Fruit fly (Drosophila melanogaster) whole organism, adult: ENCODE measurements around the gene Ggamma30A.

Source experiments
- CG11617 ChIP-seq: fragments of 200-800 bp; sonication (Bioruptor generic); optimal IDR thresholded peaks from 2 replicates; lab custom pipeline; 2017; ENCODE audit warnings: mild to moderate bottlenecking, missing biosample characterization, missing genetic modification reagents, missing genetic modification characterization
- CG12768 ChIP-seq: fragments of 200-800 bp; sonication (Bioruptor generic); optimal IDR thresholded peaks from 2 replicates; lab custom pipeline; 2017; ENCODE audit warnings: missing biosample characterization, missing genetic modification characterization, mild to moderate bottlenecking, moderate library complexity, missing genetic modification reagents
- CG14711 ChIP-seq: fragments of 200-800 bp; sonication (Bioruptor generic); optimal IDR thresholded peaks from 2 replicates; lab custom pipeline; 2018; ENCODE audit warnings: missing biosample characterization, mild to moderate bottlenecking, missing genetic modification characterization, moderate library complexity
- CG1620 ChIP-seq: fragments of 200-800 bp; sonication (Bioruptor generic); optimal IDR thresholded peaks from 2 replicates; lab custom pipeline; 2016; ENCODE audit warnings: missing biosample characterization, missing genetic modification characterization
- CG33017 ChIP-seq: fragments of 200-800 bp; sonication (Bioruptor generic); optimal IDR thresholded peaks from 2 replicates; lab custom pipeline; 2018; ENCODE audit warnings: missing biosample characterization, mild to moderate bottlenecking, missing genetic modification characterization, moderate library complexity
- CG5204 ChIP-seq: fragments of 200-800 bp; sonication (Bioruptor generic); optimal IDR thresholded peaks from 2 replicates; lab custom pipeline; 2016; ENCODE audit warnings: missing biosample characterization, missing genetic modification characterization
- CG7045 ChIP-seq: fragments of 200-800 bp; sonication (Bioruptor generic); optimal IDR thresholded peaks from 2 replicates; lab custom pipeline; 2017; ENCODE audit warnings: missing biosample characterization, mild to moderate bottlenecking, missing genetic modification characterization
- CG7101 ChIP-seq: fragments of 200-800 bp; sonication (Bioruptor generic); optimal IDR thresholded peaks from 2 replicates; lab custom pipeline; 2018; ENCODE audit warnings: missing biosample characterization, mild to moderate bottlenecking, missing genetic modification characterization, moderate library complexity
- Clk ChIP-seq: fragments of 200-800 bp; sonication (Bioruptor generic); optimal IDR thresholded peaks from 2 replicates; lab custom pipeline; 2017; ENCODE audit warnings: missing biosample characterization, missing genetic modification characterization
- Crg-1 ChIP-seq: fragments of 200-800 bp; sonication (Bioruptor generic); optimal IDR thresholded peaks from 2 replicates; lab custom pipeline; 2016; ENCODE audit warnings: missing biosample characterization, missing genetic modification characterization
- Hr96 ChIP-seq: fragments of 200-800 bp; sonication (Bioruptor generic); optimal IDR thresholded peaks from 2 replicates; lab custom pipeline; 2016; ENCODE audit warnings: missing biosample characterization, missing genetic modification characterization
- Mnt ChIP-seq: fragments of 200-800 bp; sonication (Bioruptor generic); optimal IDR thresholded peaks from 2 replicates; lab custom pipeline; 2016; ENCODE audit warnings: missing biosample characterization, mild to moderate bottlenecking, missing genetic modification characterization
- bab1 ChIP-seq: fragments of 200-800 bp; sonication (Bioruptor generic); optimal IDR thresholded peaks from 3 replicates; lab custom pipeline; 2019; ENCODE audit warnings: missing biosample characterization, mild to moderate bottlenecking, missing genetic modification characterization, moderate library complexity
- cic ChIP-seq: fragments of 200-800 bp; sonication (Bioruptor generic); optimal IDR thresholded peaks from 2 replicates; lab custom pipeline; 2017; ENCODE audit warnings: missing biosample characterization, mild to moderate bottlenecking, missing genetic modification characterization, moderate library complexity
- cnc ChIP-seq, 2 experiments: fragments of >200 bp; optimal IDR thresholded peaks; 2 replicates each; lab custom pipeline; 2017
- kay ChIP-seq: fragments of 200-800 bp; sonication (Bioruptor generic); peaks from one replicate; lab custom pipeline; 2016; ENCODE audit warnings: missing biosample characterization, missing genetic modification characterization, borderline replicate concordance
- ovo ChIP-seq: fragments of 200-800 bp; sonication (Bioruptor generic); optimal IDR thresholded peaks from 2 replicates; lab custom pipeline; 2016; ENCODE audit warnings: missing biosample characterization, missing genetic modification characterization
- pad ChIP-seq: fragments of 200-800 bp; sonication (Bioruptor generic); optimal IDR thresholded peaks from 3 replicates; lab custom pipeline; 2017; ENCODE audit warnings: missing biosample characterization, missing genetic modification characterization, mild to moderate bottlenecking, moderate library complexity, missing genetic modification reagents
- tj ChIP-seq: fragments of 200-800 bp; sonication (Bioruptor generic); optimal IDR thresholded peaks from 3 replicates; lab custom pipeline; 2017; ENCODE audit warnings: missing biosample characterization, mild to moderate bottlenecking, missing genetic modification characterization, moderate library complexity
- toe ChIP-seq: fragments of 200-800 bp; sonication (Bioruptor generic); optimal IDR thresholded peaks from 2 replicates; lab custom pipeline; 2016; ENCODE audit warnings: missing biosample characterization, missing genetic modification characterization

The Ggamma30A gene

DNA sequence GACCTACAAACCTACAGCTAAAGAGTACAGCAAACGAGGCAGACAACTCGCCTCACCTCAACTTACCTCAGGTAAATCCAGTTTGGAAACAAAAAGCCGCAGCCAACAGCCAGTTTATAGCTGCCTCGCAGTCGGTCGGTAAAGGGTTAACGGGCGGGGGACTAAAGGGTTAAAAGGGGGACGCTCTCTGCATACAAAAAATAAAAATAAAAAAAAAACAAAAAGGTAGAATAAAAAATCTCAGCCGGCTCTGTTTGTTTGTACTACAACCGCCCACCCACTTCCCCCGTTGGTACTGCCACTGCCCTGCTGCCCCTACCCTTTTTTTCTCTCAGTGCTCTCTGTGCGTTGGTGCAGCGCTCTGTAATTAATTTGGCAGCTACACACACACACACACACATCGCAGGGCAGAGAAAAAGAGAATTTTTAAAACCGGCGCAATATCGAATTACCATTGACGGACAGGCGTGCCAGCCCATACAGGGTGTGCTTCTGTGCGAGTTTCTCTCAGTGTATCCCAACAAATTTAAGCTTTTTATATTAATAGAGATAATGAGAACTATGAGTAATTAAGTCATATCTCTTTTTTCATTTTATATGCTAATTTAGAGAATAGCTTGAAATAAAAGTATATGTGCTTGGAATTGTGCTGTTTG is 31.9 kb upstream of the Ggamma30A start:
- no peak for TF ChIP-seq CG7101 (tag; lab: Kevin White, UChicago)
- TF ChIP-seq tj (GFP tag; lab: Kevin White, UChicago) = no peak
- no peak for TF ChIP-seq CG11617 (GFP tag; lab: Kevin White, UChicago)
- TF ChIP-seq cnc (optimal IDR thresholded peaks at IDR 0.05; lab: Kevin White, UChicago) = no peak
- TF ChIP-seq CG7045 (GFP tag; lab: Kevin White, UChicago) = no peak

dm6 chr2L:9225378-9225777 is 31.0 kb upstream of the Ggamma30A start:
- TF ChIP-seq CG14711 = no peak
- no peak for TF ChIP-seq ovo
- TF ChIP-seq tj (GFP tag; lab: Kevin White, UChicago) = no peak
- no peak for TF ChIP-seq Hr96
- no peak for TF ChIP-seq CG11617 (GFP tag; lab: Kevin White, UChicago)
- TF ChIP-seq CG1620 (GFP tag; lab: Kevin White, UChicago) = no peak
- TF ChIP-seq Clk (GFP tag; lab: Kevin White, UChicago) = no peak
- no peak for TF ChIP-seq cnc (optimal IDR thresholded peaks at IDR 0.05; lab: Kevin White, UChicago)
- TF ChIP-seq Crg-1 (GFP tag; lab: Kevin White, UChicago) = no peak
- TF ChIP-seq CG33017 = no peak
- TF ChIP-seq CG7101 (tag; lab: Kevin White, UChicago) = no peak
- TF ChIP-seq CG5204 (GFP tag; lab: Kevin White, UChicago) = no peak
- no peak for TF ChIP-seq Mnt

DNA sequence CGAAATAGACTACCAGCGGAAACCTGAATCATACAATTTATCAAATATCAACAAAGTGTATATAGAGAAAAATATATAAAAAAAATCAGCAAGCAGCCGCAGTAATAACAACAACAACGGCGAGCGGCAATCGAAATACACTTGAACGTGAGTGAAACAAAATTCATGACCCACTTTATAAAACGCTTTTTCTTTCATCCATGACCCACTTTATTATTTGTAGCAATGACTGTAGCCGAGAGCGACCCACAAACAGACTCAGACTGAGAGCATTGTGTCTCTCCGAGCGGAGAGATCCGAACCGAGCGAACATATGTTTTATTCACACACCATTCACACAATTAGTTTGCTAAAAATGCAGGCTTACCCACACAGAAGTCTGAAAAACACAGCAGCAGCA is 26.7 kb upstream of the Ggamma30A start:
- TF ChIP-seq CG12768 (GFP tag; lab: Kevin White, UChicago) = no peak
- peak; percentile 72 for TF ChIP-seq kay (GFP tag; lab: Kevin White, UChicago)
- no peak for TF ChIP-seq CG7101 (tag; lab: Kevin White, UChicago)
- TF ChIP-seq Crg-1 (GFP tag; lab: Kevin White, UChicago) = no peak

dm6 chr2L:9231760-9232431 is 24.5 kb upstream of the Ggamma30A start:
- TF ChIP-seq CG11617 (GFP tag; lab: Kevin White, UChicago) = peak; percentile 8
- no peak for TF ChIP-seq Crg-1 (GFP tag; lab: Kevin White, UChicago)
- peak; percentile 25 for TF ChIP-seq Mnt
- TF ChIP-seq tj (GFP tag; lab: Kevin White, UChicago) = peak; percentile 30
- TF ChIP-seq ovo = no peak
- TF ChIP-seq kay (GFP tag; lab: Kevin White, UChicago) = no peak
- peak; percentile 25 for TF ChIP-seq CG12768 (GFP tag; lab: Kevin White, UChicago)
- TF ChIP-seq CG7045 (GFP tag; lab: Kevin White, UChicago) = no peak
- no peak for TF ChIP-seq bab1 (GFP tag; lab: Kevin White, UChicago)
- TF ChIP-seq CG1620 (GFP tag; lab: Kevin White, UChicago) = no peak
- TF ChIP-seq CG7101 (tag; lab: Kevin White, UChicago) = no peak
- no peak for TF ChIP-seq cnc (optimal IDR thresholded peaks at IDR 0.05; lab: Kevin White, UChicago)
- no peak for TF ChIP-seq CG33017
- TF ChIP-seq cic (GFP tag; lab: Kevin White, UChicago) = peak; percentile 58
- no peak for TF ChIP-seq toe (GFP tag; lab: Kevin White, UChicago)
- no peak for TF ChIP-seq CG5204 (GFP tag; lab: Kevin White, UChicago)

DNA sequence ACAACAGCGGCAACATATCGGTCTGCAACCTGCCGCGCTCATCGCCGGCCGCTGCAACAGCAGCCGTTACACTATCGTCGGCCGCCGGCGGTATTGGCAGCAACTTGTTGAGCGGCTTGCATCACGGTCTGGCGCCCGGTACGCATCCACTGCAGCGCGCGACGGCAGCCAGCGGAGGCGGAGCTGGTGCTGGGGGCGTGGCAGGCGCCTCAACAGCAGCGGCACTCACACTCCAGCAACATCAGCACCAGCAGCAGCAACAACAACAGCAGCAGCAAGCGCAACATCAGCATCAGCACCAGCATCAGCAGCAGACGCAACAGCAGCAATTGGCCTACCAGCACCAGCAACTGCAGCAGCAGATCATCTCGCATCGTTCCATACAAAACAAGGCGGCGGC is 22.3 kb upstream of the Ggamma30A start:
- no peak for TF ChIP-seq cic (GFP tag; lab: Kevin White, UChicago)
- no peak for TF ChIP-seq CG33017
- TF ChIP-seq toe (GFP tag; lab: Kevin White, UChicago) = no peak
- no peak for TF ChIP-seq bab1 (GFP tag; lab: Kevin White, UChicago)
- TF ChIP-seq CG11617 (GFP tag; lab: Kevin White, UChicago) = no peak
- no peak for TF ChIP-seq CG7101 (tag; lab: Kevin White, UChicago)
- no peak for TF ChIP-seq tj (GFP tag; lab: Kevin White, UChicago)
- no peak for TF ChIP-seq kay (GFP tag; lab: Kevin White, UChicago)
- TF ChIP-seq Crg-1 (GFP tag; lab: Kevin White, UChicago) = no peak
- no peak for TF ChIP-seq ovo
- no peak for TF ChIP-seq Mnt
- TF ChIP-seq CG5204 (GFP tag; lab: Kevin White, UChicago) = no peak
- TF ChIP-seq CG12768 (GFP tag; lab: Kevin White, UChicago) = no peak
- TF ChIP-seq CG14711 = no peak
- TF ChIP-seq CG1620 (GFP tag; lab: Kevin White, UChicago) = no peak
- TF ChIP-seq pad (GFP tag; lab: Kevin White, UChicago) = no peak
- no peak for TF ChIP-seq cnc (optimal IDR thresholded peaks at IDR 0.05; lab: Kevin White, UChicago)
- TF ChIP-seq Clk (GFP tag; lab: Kevin White, UChicago) = no peak
- no peak for TF ChIP-seq Hr96
- no peak for TF ChIP-seq CG7045 (GFP tag; lab: Kevin White, UChicago)

dm6 chr2L:9235556-9236001 is 20.8 kb upstream of the Ggamma30A start:
- peak; percentile 59 for TF ChIP-seq tj (GFP tag; lab: Kevin White, UChicago)
- peak; percentile 21 for TF ChIP-seq CG7101 (tag; lab: Kevin White, UChicago)
- peak; percentile 72 for TF ChIP-seq bab1 (GFP tag; lab: Kevin White, UChicago)
- no peak for TF ChIP-seq CG33017
